Worm (Caenorhabditis elegans) whole organism, mixed stage, embryonic: Measurements from ENCODE around the gene prde-1.

ENCODE experiments used
- M03D4.4 ChIP-seq: sonication (generic microtip); optimal IDR thresholded peaks from 2 replicates; lab custom pipeline; 2017; ENCODE audit warnings: mild to moderate bottlenecking, missing genetic modification characterization, missing compliant biosample characterization
- bed-3 ChIP-seq: fragments of 200-800 bp; sonication (Bioruptor generic); optimal IDR thresholded peaks from 3 replicates; lab custom pipeline; 2018; ENCODE audit warnings: mild to moderate bottlenecking, missing genetic modification characterization, moderate library complexity, missing compliant biosample characterization
- blmp-1 ChIP-seq: fragments of 150-350 bp; optimal IDR thresholded peaks from 2 replicates; lab custom pipeline; 2014; ENCODE audit warnings: missing biosample characterization, missing genetic modification characterization
- ceh-43 ChIP-seq: fragments of 200-800 bp; sonication (Bioruptor generic); optimal IDR thresholded peaks from 2 replicates; lab custom pipeline; 2018; ENCODE audit warnings: mild to moderate bottlenecking, missing genetic modification characterization, moderate library complexity, missing compliant biosample characterization
- ceh-83 ChIP-seq: fragments of 200-800 bp; sonication (Bioruptor generic); optimal IDR thresholded peaks from 2 replicates; lab custom pipeline; 2018; ENCODE audit warnings: mild to moderate bottlenecking, missing genetic modification characterization, missing compliant biosample characterization
- ces-1 ChIP-seq: fragments of 150-350 bp; optimal IDR thresholded peaks from 2 replicates; lab custom pipeline; 2014; ENCODE audit warnings: missing biosample characterization, missing genetic modification reagents, missing genetic modification characterization
- cnd-1 ChIP-seq: fragments of 200-800 bp; sonication (Bioruptor generic); optimal IDR thresholded peaks from 2 replicates; lab custom pipeline; 2018; ENCODE audit warnings: mild to moderate bottlenecking, missing genetic modification characterization, missing compliant biosample characterization
- drap-1 ChIP-seq: fragments of 200-800 bp; sonication (Bioruptor generic); optimal IDR thresholded peaks from 3 replicates; lab custom pipeline; 2018; ENCODE audit warnings: mild to moderate bottlenecking, missing genetic modification characterization, missing compliant biosample characterization
- elt-1 ChIP-seq: sonication (generic microtip); optimal IDR thresholded peaks from 2 replicates; lab custom pipeline; 2017; ENCODE audit warnings: missing genetic modification characterization, mild to moderate bottlenecking, missing compliant biosample characterization, antibody characterized with exemption, moderate library complexity, borderline replicate concordance; ENCODE audit not compliant: insufficient read depth
- elt-3 ChIP-seq: fragments of 150-350 bp; optimal IDR thresholded peaks from 2 replicates; lab custom pipeline; 2014; ENCODE audit warnings: missing biosample characterization, missing genetic modification characterization
- flh-1 ChIP-seq: fragments of 200-800 bp; sonication (Bioruptor generic); optimal IDR thresholded peaks from 2 replicates; lab custom pipeline; 2018; ENCODE audit warnings: mild to moderate bottlenecking, missing genetic modification characterization, moderate library complexity, missing compliant biosample characterization
- hlh-1 ChIP-seq: fragments of 150-350 bp; optimal IDR thresholded peaks from 2 replicates; lab custom pipeline; 2014; ENCODE audit warnings: missing biosample characterization, missing genetic modification reagents, missing genetic modification characterization
- lin-13 ChIP-seq: fragments of 150-350 bp; optimal IDR thresholded peaks from 2 replicates; lab custom pipeline; 2014; ENCODE audit warnings: missing biosample characterization, missing genetic modification characterization
- lin-32 ChIP-seq: fragments of 200-800 bp; sonication (Bioruptor generic); optimal IDR thresholded peaks from 2 replicates; lab custom pipeline; 2018; ENCODE audit warnings: mild to moderate bottlenecking, missing genetic modification characterization, missing compliant biosample characterization
- lsy-2 ChIP-seq: fragments of 150-350 bp; optimal IDR thresholded peaks from 2 replicates; lab custom pipeline; 2014; ENCODE audit warnings: missing biosample characterization, missing genetic modification characterization
- mep-1 ChIP-seq: fragments of 150-350 bp; optimal IDR thresholded peaks from 2 replicates; lab custom pipeline; 2017; ENCODE audit warnings: missing biosample characterization, missing genetic modification reagents, missing genetic modification characterization, inconsistent platforms
- nhr-2 ChIP-seq: fragments of 150-350 bp; optimal IDR thresholded peaks from 2 replicates; lab custom pipeline; 2014; ENCODE audit warnings: missing biosample characterization, missing genetic modification characterization
- nhr-237 ChIP-seq: fragments of 150-350 bp; optimal IDR thresholded peaks from 2 replicates; lab custom pipeline; 2014; ENCODE audit warnings: missing biosample characterization, missing genetic modification characterization
- nhr-28 ChIP-seq: fragments of 150-350 bp; optimal IDR thresholded peaks from 2 replicates; lab custom pipeline; 2014; ENCODE audit warnings: missing biosample characterization, missing genetic modification characterization
- pha-4 ChIP-seq: fragments of 150-350 bp; optimal IDR thresholded peaks from 2 replicates; lab custom pipeline; 2018; ENCODE audit warnings: missing biosample characterization, missing genetic modification reagents, missing genetic modification characterization
- sem-2 ChIP-seq: fragments of 200-800 bp; sonication (Bioruptor generic); optimal IDR thresholded peaks from 2 replicates; lab custom pipeline; 2018; ENCODE audit warnings: mild to moderate bottlenecking, missing genetic modification characterization, missing compliant biosample characterization
- snpc-4 ChIP-seq: fragments of 150-350 bp; optimal IDR thresholded peaks from 2 replicates; lab custom pipeline; 2014; ENCODE audit warnings: missing biosample characterization, missing genetic modification characterization
- tbx-8 ChIP-seq: fragments of 200-800 bp; sonication (Bioruptor generic); optimal IDR thresholded peaks from 2 replicates; lab custom pipeline; 2018; ENCODE audit warnings: mild to moderate bottlenecking, missing genetic modification characterization, moderate library complexity, missing compliant biosample characterization
- unc-39 ChIP-seq: fragments of 150-350 bp; optimal IDR thresholded peaks from 2 replicates; lab custom pipeline; 2014; ENCODE audit warnings: missing biosample characterization, missing genetic modification characterization
- unc-62 ChIP-seq: fragments of 150-350 bp; optimal IDR thresholded peaks from 2 replicates; lab custom pipeline; 2014; ENCODE audit warnings: missing biosample characterization, missing genetic modification reagents, missing genetic modification characterization
- zip-8 ChIP-seq: fragments of 150-350 bp; optimal IDR thresholded peaks from 2 replicates; lab custom pipeline; 2014; ENCODE audit warnings: missing biosample characterization, missing genetic modification characterization
- ztf-11 ChIP-seq: fragments of 150-350 bp; optimal IDR thresholded peaks from 2 replicates; lab custom pipeline; 2014; ENCODE audit warnings: missing biosample characterization, missing genetic modification characterization

Gene prde-1

DNA sequence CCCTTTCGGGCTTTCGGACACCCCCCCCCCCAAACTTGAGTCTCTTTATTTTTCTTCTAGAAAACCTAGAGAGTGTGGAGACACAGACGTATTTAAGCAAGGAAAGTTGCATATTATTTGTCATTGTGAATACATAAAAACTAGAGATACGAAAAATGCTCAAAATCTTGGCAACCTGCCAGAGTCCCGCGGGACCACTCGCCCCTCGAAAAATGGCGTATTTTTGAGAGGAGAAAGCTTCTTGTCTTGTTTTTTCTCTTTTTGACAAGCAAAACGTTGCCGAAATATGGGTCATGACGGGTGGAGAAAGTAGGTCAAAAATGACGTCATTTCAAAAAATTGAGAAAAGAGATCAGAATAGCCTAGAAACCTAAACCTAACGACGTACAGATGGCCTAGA lies 17.6 kb upstream of the prde-1 start:
- TF ChIP-seq elt-3 (no peak), nhr-2 (no peak), hlh-1 (tag; lab: Kevin White, UChicago) (no peak), lsy-2 (tag; lab: Kevin White, UChicago) (no peak), M03D4.4 (tag; lab: Kevin White, UChicago) (no peak), lin-32 (no peak), nhr-28 (no peak), bed-3 (GFP tag; lab: Kevin White, UChicago) (no peak), sem-2 (GFP tag; lab: Kevin White, UChicago) (no peak), cnd-1 (tag; lab: Kevin White, UChicago) (no peak), pha-4 (tag; lab: Kevin White, UChicago) (no peak)

DNA sequence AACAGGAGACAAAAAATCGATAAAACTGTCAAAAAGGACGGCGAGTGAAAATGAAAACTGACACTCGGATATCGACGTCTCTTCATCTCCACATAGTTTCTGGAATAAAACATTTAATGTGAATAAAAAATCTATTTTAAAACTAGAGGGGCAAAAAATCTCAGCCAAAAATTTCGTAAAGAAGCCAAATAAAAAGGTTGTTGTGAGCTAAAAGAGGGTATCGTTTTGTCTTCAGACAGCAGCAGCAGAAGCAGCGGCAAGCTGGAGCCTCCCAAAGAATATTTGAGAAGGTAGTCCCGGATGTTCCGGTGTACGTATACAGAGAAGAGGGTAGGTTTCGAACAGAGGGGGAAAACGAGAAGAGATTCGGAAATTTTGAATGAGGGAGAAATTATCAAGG lies 16.1 kb upstream of the prde-1 start, which contains the start of gene lgc-31:
TSS of gene lgc-31 (minus strand) at position 101 of the 400 bp plus-strand sequence.
- no peak for TF ChIP-seq snpc-4 (tag; lab: Kevin White, UChicago)
- TF ChIP-seq drap-1 (GFP tag; lab: Kevin White, UChicago), result no peak

DNA sequence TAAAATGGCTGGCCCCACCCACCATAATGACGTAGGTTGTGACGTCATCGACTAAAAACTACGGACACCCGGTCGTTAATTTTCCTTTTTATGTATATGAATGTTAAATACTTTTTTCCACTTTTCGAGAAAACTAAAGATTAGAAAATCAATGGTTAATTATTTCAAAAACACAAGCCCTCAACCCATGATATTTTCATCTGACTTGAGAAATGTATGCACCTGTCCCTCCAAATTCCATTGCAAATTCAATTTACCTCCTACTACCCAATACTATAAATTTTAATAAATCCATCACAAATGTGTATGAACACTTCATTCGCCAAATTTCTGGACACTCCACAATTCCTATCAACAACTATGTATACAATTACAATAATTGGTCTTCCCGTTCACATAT lies 9.0 kb upstream of the prde-1 start, which contains the start of gene srh-276:
TSS of gene srh-276 (plus strand) at position 301 of the 400 bp plus-strand sequence.
- TF ChIP-seq lin-13 (tag; lab: Kevin White, UChicago), result no peak
- no peak for TF ChIP-seq blmp-1 (tag; lab: Kevin White, UChicago)
- TF ChIP-seq mep-1 (tag; lab: Kevin White, UChicago), result no peak
- TF ChIP-seq zip-8 (tag; lab: Kevin White, UChicago), result peak; percentile 74
- TF ChIP-seq cnd-1 (tag; lab: Kevin White, UChicago), result no peak
- no peak for TF ChIP-seq lsy-2 (tag; lab: Kevin White, UChicago)
- no peak for TF ChIP-seq elt-3
- no peak for TF ChIP-seq sem-2 (GFP tag; lab: Kevin White, UChicago)

DNA sequence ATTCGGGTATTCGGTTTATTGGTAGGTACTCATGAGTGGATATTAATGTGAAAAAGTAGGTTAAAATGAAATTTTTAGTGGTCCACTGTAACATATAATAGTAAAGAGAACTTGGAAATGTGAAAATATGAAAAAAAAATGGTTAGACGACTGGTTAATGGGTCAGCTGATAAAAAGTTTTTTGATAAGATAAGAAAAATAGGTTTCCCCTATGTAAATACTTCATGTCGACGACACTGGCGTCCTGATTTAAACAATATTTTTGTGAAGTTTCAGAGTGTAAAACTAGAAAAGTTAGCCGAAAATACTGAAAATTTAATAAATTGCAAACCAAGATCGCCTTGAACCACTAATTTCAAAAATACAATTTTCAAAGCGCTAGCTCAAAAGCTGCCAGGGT lies 4.9 kb upstream of the prde-1 start, which contains the start of gene F21A3.11:
TSS of gene F21A3.11 (minus strand) at position 117 of the 400 bp plus-strand sequence.
- TF ChIP-seq ceh-83 (GFP tag; lab: Kevin White, UChicago), result no peak
- TF ChIP-seq hlh-1 (tag; lab: Kevin White, UChicago), result no peak

DNA sequence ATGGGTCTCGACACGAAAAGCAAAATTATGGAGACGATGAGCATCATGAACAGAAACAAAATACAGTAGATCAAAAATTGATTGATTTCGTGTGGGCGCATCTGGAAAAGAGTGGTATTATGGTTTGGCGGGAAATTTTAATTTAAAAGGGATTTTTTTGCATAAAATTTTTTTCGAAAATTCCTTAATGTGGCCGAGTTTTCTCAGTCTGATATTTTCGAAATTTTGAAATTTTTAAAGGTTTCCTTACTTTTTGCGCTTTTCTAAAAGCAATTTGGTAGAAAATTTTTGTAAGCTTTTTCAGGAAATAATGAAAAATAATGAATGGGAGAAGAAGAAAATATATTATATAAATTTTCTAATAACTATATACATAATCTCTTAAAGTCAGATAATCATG lies 4.2 kb upstream of the prde-1 start, which contains the start of gene F21A3.2:
TSS of gene F21A3.2 (minus strand) at position 101 of the 400 bp plus-strand sequence.
- no peak for TF ChIP-seq ceh-43
- no peak for TF ChIP-seq unc-62 (GFP tag; lab: Kevin White, UChicago)
- TF ChIP-seq unc-39 (tag; lab: Kevin White, UChicago), result no peak
- TF ChIP-seq elt-1 (tag; lab: Kevin White, UChicago), result no peak
- TF ChIP-seq M03D4.4 (tag; lab: Kevin White, UChicago), result no peak

DNA sequence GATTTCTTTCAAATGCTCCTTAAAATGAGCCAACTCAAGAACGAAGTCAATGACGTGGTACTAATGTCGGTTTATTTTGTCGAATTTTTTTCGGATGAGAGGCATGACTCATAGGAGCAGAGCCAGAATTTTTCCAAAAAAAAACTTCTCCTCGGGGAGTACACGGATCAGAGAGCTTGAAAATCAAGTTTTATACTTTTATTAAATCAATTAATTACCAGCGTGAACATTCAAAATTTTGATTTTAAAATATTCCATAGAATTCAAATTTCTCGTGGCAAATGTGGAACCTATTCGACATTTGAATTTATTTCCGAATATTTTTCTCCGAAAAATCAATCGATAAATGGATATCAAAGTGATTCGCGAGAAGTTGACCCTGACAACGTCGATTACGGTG lies 1.7 kb upstream of the prde-1 start, which contains the start of gene F21A3.4:
TSS of gene F21A3.4 (plus strand) at position 301 of the 400 bp plus-strand sequence.
- no peak for TF ChIP-seq ces-1 (GFP tag; lab: Kevin White, UChicago)
- no peak for TF ChIP-seq ztf-11
- no peak for TF ChIP-seq flh-1 (GFP tag; lab: Kevin White, UChicago)
- no peak for TF ChIP-seq blmp-1 (tag; lab: Kevin White, UChicago)

DNA sequence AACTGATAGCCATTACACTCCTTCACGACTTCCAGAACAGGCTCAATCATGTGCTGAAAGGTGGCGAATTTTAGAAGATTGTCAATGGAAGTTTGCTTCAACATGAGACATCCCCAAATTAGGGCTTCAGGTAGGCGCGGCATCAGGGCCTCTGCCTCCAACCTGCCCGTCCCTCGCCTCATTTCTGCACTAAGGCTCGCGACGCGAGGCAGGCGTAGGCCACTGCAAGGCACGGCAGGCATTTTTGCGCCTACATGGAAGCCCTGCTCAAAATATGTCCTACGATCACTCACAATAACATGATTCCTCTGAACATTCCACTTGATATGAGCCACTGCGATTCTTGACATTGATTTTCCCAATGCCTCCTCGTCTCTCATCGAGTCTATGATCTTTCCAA lies 5.2 kb downstream of the prde-1 start:
- no peak for TF ChIP-seq tbx-8 (GFP tag; lab: Kevin White, UChicago)
- no peak for TF ChIP-seq sem-2 (GFP tag; lab: Kevin White, UChicago)
- no peak for TF ChIP-seq ztf-11
- no peak for TF ChIP-seq snpc-4 (tag; lab: Kevin White, UChicago)
- no peak for TF ChIP-seq lsy-2 (tag; lab: Kevin White, UChicago)
- TF ChIP-seq bed-3 (GFP tag; lab: Kevin White, UChicago), result no peak
- TF ChIP-seq blmp-1 (tag; lab: Kevin White, UChicago), result no peak
- TF ChIP-seq nhr-237 (tag; lab: Kevin White, UChicago), result no peak
- TF ChIP-seq unc-62 (GFP tag; lab: Kevin White, UChicago), result no peak
- no peak for TF ChIP-seq mep-1 (tag; lab: Kevin White, UChicago)
- no peak for TF ChIP-seq zip-8 (tag; lab: Kevin White, UChicago)
